Worm (Caenorhabditis elegans) whole organism, L1 larva: ENCODE data around the gene R05G6.9.
A peak's percentile ranks its signal among the peaks of the same experiment; 100 is the strongest.

ENCODE experiments used
- Y116A8C.19 ChIP-seq: sonication (generic microtip); optimal IDR thresholded peaks from 2 replicates; lab custom pipeline; 2016; ENCODE audit warnings: missing compliant biosample characterization, missing genetic modification characterization, borderline replicate concordance
- aly-2 ChIP-seq: fragments of 150-350 bp; optimal IDR thresholded peaks from 2 replicates; lab custom pipeline; 2014; ENCODE audit warnings: missing biosample characterization, missing genetic modification characterization
- ceh-63 ChIP-seq: fragments of 200-800 bp; sonication (Bioruptor generic); optimal IDR thresholded peaks from 2 replicates; lab custom pipeline; 2018; ENCODE audit warnings: mild to moderate bottlenecking, missing genetic modification characterization, missing compliant biosample characterization
- ceh-82 ChIP-seq, 3 experiments: fragments of 150-350 bp in 1 of 3; sonication (generic microtip) in 2 of 3; optimal IDR thresholded peaks; 2 replicates each; lab custom pipeline; 2014 to 2017; ENCODE audit warnings: missing biosample characterization in 3 of 3, missing genetic modification characterization in 3 of 3
- dpl-1 ChIP-seq, 3 experiments: fragments of 150-350 bp in 2 of 3; sonication (generic microtip) in 1 of 3; optimal IDR thresholded peaks; 2 replicates each; lab custom pipeline; 2014 to 2017; ENCODE audit warnings: missing biosample characterization in 3 of 3, missing genetic modification characterization in 3 of 3, missing genetic modification reagents in 3 of 3
- efl-1 ChIP-seq, 4 experiments: fragments of 150-350 bp; optimal IDR thresholded peaks in 3 of 4; peaks in 1 of 4; 1 replicate in 1 of 4; 2 replicates in 3 of 4; lab custom pipeline; 2014; ENCODE audit warnings: missing biosample characterization in 2 of 4, missing genetic modification characterization in 2 of 4, missing genetic modification reagents in 2 of 4
- efl-3 ChIP-seq: fragments of 200-800 bp; sonication (Bioruptor generic); optimal IDR thresholded peaks from 2 replicates; lab custom pipeline; 2018; ENCODE audit warnings: mild to moderate bottlenecking, missing genetic modification characterization, missing compliant biosample characterization
- egl-27 ChIP-seq, 2 experiments: fragments of 150-350 bp in 1 of 2; sonication (generic microtip); optimal IDR thresholded peaks; 3 replicates each; lab custom pipeline; 2017 to 2018; ENCODE audit warnings: missing biosample characterization in 2 of 2, missing genetic modification characterization in 2 of 2, missing genetic modification reagents in 2 of 2
- ets-5 ChIP-seq: fragments of 200-800 bp; sonication (Bioruptor generic); IDR thresholded peaks from 2 replicates; pipeline ENCODE4 v1.3.6; 2022; ENCODE audit warnings: missing genetic modification characterization, missing compliant biosample characterization
- fkh-10 ChIP-seq: sonication (generic microtip); optimal IDR thresholded peaks from 2 replicates; lab custom pipeline; 2017; ENCODE audit warnings: missing biosample characterization, missing genetic modification reagents, missing genetic modification characterization
- fkh-8 ChIP-seq: sonication (generic microtip); optimal IDR thresholded peaks from 2 replicates; lab custom pipeline; 2016; ENCODE audit warnings: mild to moderate bottlenecking, missing genetic modification characterization, missing compliant biosample characterization
- fos-1 ChIP-seq: fragments of 150-350 bp; optimal IDR thresholded peaks from 2 replicates; lab custom pipeline; 2014; ENCODE audit warnings: missing biosample characterization, missing genetic modification characterization
- grh-1 ChIP-seq: fragments of 200-800 bp; sonication (Bioruptor generic); IDR thresholded peaks from 2 replicates; pipeline ENCODE4 v1.3.6; 2022; ENCODE audit warnings: missing genetic modification reagents, missing genetic modification characterization, missing compliant biosample characterization
- irx-1 ChIP-seq: sonication (generic microtip); optimal IDR thresholded peaks from 2 replicates; lab custom pipeline; 2016; ENCODE audit warnings: missing genetic modification characterization, missing compliant biosample characterization
- isw-1 ChIP-seq: fragments of 200-800 bp; sonication (Bioruptor generic); IDR thresholded peaks from 2 replicates; pipeline ENCODE4 v1.3.6; 2022; ENCODE audit warnings: missing genetic modification characterization, missing compliant biosample characterization
- jun-1 ChIP-seq: fragments of 150-350 bp; optimal IDR thresholded peaks from 2 replicates; lab custom pipeline; 2014; ENCODE audit warnings: missing biosample characterization, missing genetic modification reagents, missing genetic modification characterization
- lin-13 ChIP-seq: fragments of 150-350 bp; optimal IDR thresholded peaks from 2 replicates; lab custom pipeline; 2014; ENCODE audit warnings: missing biosample characterization, missing genetic modification reagents, missing genetic modification characterization
- lin-14 ChIP-seq: fragments of 200-800 bp; sonication (Bioruptor generic); optimal IDR thresholded peaks from 2 replicates; lab custom pipeline; 2018; ENCODE audit warnings: mild to moderate bottlenecking, missing genetic modification characterization, moderate library complexity, missing compliant biosample characterization
- lin-35 ChIP-seq, 2 experiments: fragments of 150-350 bp; optimal IDR thresholded peaks; 2 replicates each; lab custom pipeline; 2014; ENCODE audit warnings: missing biosample characterization in 2 of 2, missing genetic modification characterization in 2 of 2, missing genetic modification reagents in 2 of 2
- lir-3 ChIP-seq: sonication (generic microtip); optimal IDR thresholded peaks from 2 replicates; lab custom pipeline; 2016; ENCODE audit warnings: mild to moderate bottlenecking, missing genetic modification characterization, moderate library complexity, missing compliant biosample characterization; ENCODE audit not compliant: poor library complexity
- lsy-2 ChIP-seq, 2 experiments: fragments of 150-350 bp; optimal IDR thresholded peaks; 2 replicates each; lab custom pipeline; 2014; ENCODE audit warnings: missing biosample characterization in 2 of 2, missing genetic modification characterization in 2 of 2
- mep-1 ChIP-seq: fragments of 150-350 bp; optimal IDR thresholded peaks from 2 replicates; lab custom pipeline; 2014; ENCODE audit warnings: missing biosample characterization, missing genetic modification characterization
- nhr-20 ChIP-seq: sonication (generic microtip); optimal IDR thresholded peaks from 2 replicates; lab custom pipeline; 2016; ENCODE audit warnings: mild to moderate bottlenecking, missing genetic modification characterization, missing compliant biosample characterization
- nhr-28 ChIP-seq: fragments of 150-350 bp; optimal IDR thresholded peaks from 2 replicates; lab custom pipeline; 2014; ENCODE audit warnings: missing biosample characterization, missing genetic modification characterization
- nhr-47 ChIP-seq: sonication (generic microtip); optimal IDR thresholded peaks from 2 replicates; lab custom pipeline; 2016; ENCODE audit warnings: mild to moderate bottlenecking, missing genetic modification characterization, moderate library complexity, missing compliant biosample characterization
- nhr-71 ChIP-seq: sonication (generic microtip); optimal IDR thresholded peaks from 2 replicates; lab custom pipeline; 2016; ENCODE audit warnings: mild to moderate bottlenecking, missing genetic modification characterization, moderate library complexity, missing compliant biosample characterization
- nhr-76 ChIP-seq: sonication (generic microtip); optimal IDR thresholded peaks from 2 replicates; lab custom pipeline; 2017; ENCODE audit warnings: missing biosample characterization, missing genetic modification characterization
- nhr-77 ChIP-seq: fragments of 150-350 bp; optimal IDR thresholded peaks from 2 replicates; lab custom pipeline; 2014; ENCODE audit warnings: missing biosample characterization, missing genetic modification characterization
- nhr-85 ChIP-seq: sonication (generic microtip); peaks from one replicate; lab custom pipeline; 2016; ENCODE audit warnings: missing genetic modification characterization, inconsistent platforms, missing compliant biosample characterization
- nhr-90 ChIP-seq: sonication (generic microtip); optimal IDR thresholded peaks from 2 replicates; lab custom pipeline; 2016; ENCODE audit warnings: mild to moderate bottlenecking, missing genetic modification characterization, missing compliant biosample characterization; ENCODE audit not compliant: poor library complexity
- pqm-1 ChIP-seq: sonication (generic microtip); optimal IDR thresholded peaks from 3 replicates; lab custom pipeline; 2017; ENCODE audit warnings: missing biosample characterization, missing genetic modification characterization
- snpc-4 ChIP-seq: fragments of 150-350 bp; optimal IDR thresholded peaks from 2 replicates; lab custom pipeline; 2014; ENCODE audit warnings: missing biosample characterization, missing genetic modification characterization
- snu-23 ChIP-seq: sonication (generic microtip); optimal IDR thresholded peaks from 2 replicates; lab custom pipeline; 2016; ENCODE audit warnings: missing genetic modification characterization, missing compliant biosample characterization
- swsn-7 ChIP-seq: sonication (generic microtip); optimal IDR thresholded peaks from 2 replicates; lab custom pipeline; 2016; ENCODE audit warnings: missing genetic modification characterization, missing compliant biosample characterization
- tbx-2 ChIP-seq: sonication (generic microtip); optimal IDR thresholded peaks from 2 replicates; lab custom pipeline; 2016; ENCODE audit warnings: missing genetic modification characterization, missing compliant biosample characterization
- unc-30 ChIP-seq: sonication (generic microtip); optimal IDR thresholded peaks from 2 replicates; lab custom pipeline; 2017; ENCODE audit warnings: missing biosample characterization, missing genetic modification characterization
- unc-86 ChIP-seq: sonication (generic microtip); optimal IDR thresholded peaks from 2 replicates; lab custom pipeline; 2016; ENCODE audit warnings: missing genetic modification characterization, missing compliant biosample characterization
- xbp-1 ChIP-seq: sonication (generic microtip); optimal IDR thresholded peaks from 2 replicates; lab custom pipeline; 2016; ENCODE audit warnings: missing genetic modification characterization, missing compliant biosample characterization
- zip-4 ChIP-seq: fragments of 200-800 bp; sonication (Bioruptor generic); optimal IDR thresholded peaks from 2 replicates; lab custom pipeline; 2018; ENCODE audit warnings: mild to moderate bottlenecking, missing genetic modification characterization, moderate library complexity, missing compliant biosample characterization
- ztf-11 ChIP-seq, 2 experiments: sonication (generic microtip); optimal IDR thresholded peaks; 2 replicates each; lab custom pipeline; 2016 to 2017; ENCODE audit warnings: missing genetic modification characterization in 2 of 2, missing biosample characterization in 1 of 2, missing compliant biosample characterization in 1 of 2
- ztf-4 ChIP-seq: fragments of 150-350 bp; optimal IDR thresholded peaks from 2 replicates; lab custom pipeline; 2014; ENCODE audit warnings: missing biosample characterization, missing genetic modification characterization

R05G6.9 gene

DNA sequence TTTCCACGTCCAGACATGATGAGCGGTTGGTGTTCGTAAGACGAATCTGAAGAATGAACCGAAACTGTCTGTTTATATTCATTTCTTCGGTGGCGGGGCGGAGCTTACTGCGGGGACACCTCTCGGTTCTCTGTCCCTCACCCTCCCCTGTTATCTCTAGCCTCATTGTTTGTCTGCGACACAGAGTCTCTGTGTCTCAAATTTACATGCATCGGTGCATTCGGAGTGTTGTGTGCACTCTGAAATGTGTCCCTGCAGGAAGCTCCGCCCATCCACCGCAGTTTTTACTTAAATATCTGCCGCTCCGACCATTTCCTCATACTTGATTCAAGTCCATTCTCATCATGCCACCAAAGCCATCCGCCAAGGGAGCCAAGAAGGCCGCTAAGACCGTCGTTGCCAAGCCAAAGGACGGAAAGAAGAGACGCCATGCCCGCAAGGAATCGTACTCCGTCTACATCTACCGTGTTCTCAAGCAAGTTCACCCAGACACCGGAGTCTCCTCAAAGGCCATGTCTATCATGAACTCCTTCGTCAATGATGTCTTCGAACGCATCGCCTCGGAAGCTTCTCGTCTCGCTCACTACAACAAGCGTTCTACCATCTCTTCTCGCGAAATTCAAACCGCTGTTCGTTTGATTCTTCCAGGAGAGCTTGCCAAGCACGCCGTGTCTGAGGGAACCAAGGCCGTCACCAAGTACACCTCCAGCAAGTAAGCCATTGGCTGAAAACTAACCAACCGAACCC lies 29.7 kb downstream of the R05G6.9 start, which contains the start of the genes his-61 and his-62:
Gene his-61 (minus strand): TSS at position 17 of the 747 bp plus-strand sequence.
Gene his-62 (plus strand): TSS at position 345 of the 747 bp plus-strand sequence.
- TF ChIP-seq fkh-10 (GFP tag; lab: Kevin White, UChicago) = no peak
- TF ChIP-seq lsy-2 (tag; optimal IDR thresholded peaks at IDR 0.05; lab: Kevin White, UChicago) = peak in 1 of 2 experiments; percentile 50
- peak; percentile 25 for TF ChIP-seq snpc-4 (tag; lab: Kevin White, UChicago)
- peak; percentile 82 for TF ChIP-seq swsn-7 (tag; lab: Kevin White, UChicago)
- peak in 2 of 3 experiments; percentile 23 to 42 for TF ChIP-seq ceh-82 (tag; optimal IDR thresholded peaks at IDR 0.05; lab: Kevin White, UChicago)
- no peak for TF ChIP-seq lir-3 (tag; lab: Kevin White, UChicago)
- peak; percentile 28 for TF ChIP-seq ztf-4 (tag; lab: Kevin White, UChicago)
- TF ChIP-seq mep-1 (tag; lab: Kevin White, UChicago) = peak; percentile 54
- peak; percentile 15 for TF ChIP-seq fkh-8
- peak; percentile 82 for TF ChIP-seq nhr-85
- TF ChIP-seq isw-1 (GFP tag; lab: Robert Waterston, UW) = peak; percentile 38; the same call in 1 of the 2 replicates
- TF ChIP-seq zip-4 = no peak
- peak; percentile 45 for TF ChIP-seq efl-1 (optimal IDR thresholded peaks at IDR 0.05; lab: Kevin White, UChicago)
- peak in 1 of 2 experiments; percentile 57 for TF ChIP-seq efl-1 (GFP tag; optimal IDR thresholded peaks at IDR 0.05 in 1 of 2; lab: Kevin White, UChicago)
- TF ChIP-seq xbp-1 = peak; percentile 36
- peak; percentile 80 for TF ChIP-seq unc-86 (tag; lab: Kevin White, UChicago)
- no peak for TF ChIP-seq nhr-77 (tag; lab: Kevin White, UChicago)
- no peak for TF ChIP-seq pqm-1 (tag; lab: Kevin White, UChicago)
- TF ChIP-seq grh-1 (GFP tag; lab: Robert Waterston, UW) = peak; percentile 60
- no peak for TF ChIP-seq irx-1 (tag; lab: Kevin White, UChicago)
- peak; percentile 91 for TF ChIP-seq lin-14 (GFP tag; lab: Kevin White, UChicago)
- peak; percentile 67 for TF ChIP-seq nhr-71 (tag; lab: Kevin White, UChicago)
- TF ChIP-seq aly-2 (tag; lab: Kevin White, UChicago) = no peak
- peak in 1 of 2 experiments; percentile 20 for TF ChIP-seq lin-35 (GFP tag; optimal IDR thresholded peaks at IDR 0.05; lab: Kevin White, UChicago)
- no peak for TF ChIP-seq nhr-76 (tag; lab: Kevin White, UChicago)
- TF ChIP-seq nhr-47 (tag; lab: Kevin White, UChicago) = peak; percentile 59
- TF ChIP-seq dpl-1 (GFP tag; optimal IDR thresholded peaks at IDR 0.05; lab: Kevin White, UChicago) = peak in 2 of 3 experiments; percentile 27 to 45
- TF ChIP-seq snu-23 = peak; percentile 59
- TF ChIP-seq fos-1 = no peak
- TF ChIP-seq ets-5 (GFP tag; lab: Robert Waterston, UW) = no peak
- TF ChIP-seq nhr-28 (tag; lab: Kevin White, UChicago) = no peak
- TF ChIP-seq tbx-2 (tag; lab: Kevin White, UChicago) = peak; percentile 52
- TF ChIP-seq efl-3 (GFP tag; lab: Kevin White, UChicago) = peak; percentile 13
- TF ChIP-seq lin-13 (GFP tag; lab: Kevin White, UChicago) = no peak
- no peak for TF ChIP-seq Y116A8C.19
- TF ChIP-seq nhr-90 = peak; percentile 34
- TF ChIP-seq ceh-63 = no peak
- no peak for TF ChIP-seq egl-27 (tag; optimal IDR thresholded peaks at IDR 0.05; lab: Kevin White, UChicago)
- TF ChIP-seq unc-30 (tag; lab: Kevin White, UChicago) = no peak
- TF ChIP-seq nhr-20 (tag; lab: Kevin White, UChicago) = peak; percentile 37
- TF ChIP-seq jun-1 = peak; percentile 61
- peak in 1 of 2 experiments; percentile 93 for TF ChIP-seq ztf-11 (tag; optimal IDR thresholded peaks at IDR 0.05; lab: Kevin White, UChicago)
